Fruit fly (Drosophila melanogaster) whole organism, embryonic: ENCODE measurements around the gene Gbs-70E.

Source experiments
- Atf3 ChIP-seq: fragments of 200-800 bp; sonication (Bioruptor generic); optimal IDR thresholded peaks from 3 replicates; lab custom pipeline; 2016; ENCODE audit warnings: missing biosample characterization, missing genetic modification characterization
- BEAF-32 ChIP-seq: fragments of 200-800 bp; sonication (Bioruptor generic); optimal IDR thresholded peaks from 3 replicates; lab custom pipeline; 2017; ENCODE audit warnings: missing biosample characterization, missing genetic modification characterization, mild to moderate bottlenecking, moderate library complexity, missing genetic modification reagents
- BtbVII ChIP-seq: fragments of 200-800 bp; sonication (Bioruptor generic); optimal IDR thresholded peaks from 3 replicates; lab custom pipeline; 2017; ENCODE audit warnings: missing biosample characterization, mild to moderate bottlenecking, missing genetic modification characterization
- CG10543 ChIP-seq: fragments of 200-800 bp; sonication (Bioruptor generic); optimal IDR thresholded peaks from 3 replicates; lab custom pipeline; 2017; ENCODE audit warnings: missing biosample characterization, mild to moderate bottlenecking, missing genetic modification characterization, moderate library complexity
- CG11695 ChIP-seq: fragments of 200-800 bp; sonication (Bioruptor generic); IDR thresholded peaks from 3 replicates; pipeline ENCODE4 v1.3.6; 2022; ENCODE audit warnings: missing biosample characterization, missing genetic modification characterization
- CG12659 ChIP-seq: fragments of 200-800 bp; sonication (Bioruptor generic); optimal IDR thresholded peaks from 3 replicates; lab custom pipeline; 2017; ENCODE audit warnings: mild to moderate bottlenecking, missing biosample characterization, missing genetic modification reagents, missing genetic modification characterization
- CG13287 ChIP-seq: fragments of 200-800 bp; sonication (Bioruptor generic); IDR thresholded peaks from 2 replicates; pipeline ENCODE4 v1.3.6; 2022; ENCODE audit warnings: missing biosample characterization, missing genetic modification characterization; ENCODE audit not compliant: partially characterized antibody
- CG13775 ChIP-seq: fragments of 200-800 bp; sonication (Bioruptor generic); optimal IDR thresholded peaks from 3 replicates; lab custom pipeline; 2017; ENCODE audit warnings: missing biosample characterization, mild to moderate bottlenecking, missing genetic modification characterization
- CG14667 ChIP-seq: fragments of 200-800 bp; sonication (Bioruptor generic); IDR thresholded peaks from 2 replicates; pipeline ENCODE4 v1.3.6; 2022; ENCODE audit warnings: missing biosample characterization, missing genetic modification characterization
- CG15269 ChIP-seq: fragments of 200-800 bp; sonication (Bioruptor generic); optimal IDR thresholded peaks from 2 replicates; lab custom pipeline; 2018; ENCODE audit warnings: missing biosample characterization, mild to moderate bottlenecking, missing genetic modification characterization, moderate library complexity
- CG16863 ChIP-seq: fragments of 200-800 bp; sonication (Bioruptor generic); optimal IDR thresholded peaks from 3 replicates; lab custom pipeline; 2016; ENCODE audit warnings: missing biosample characterization, missing genetic modification characterization
- CG17385 ChIP-seq: fragments of 200-800 bp; sonication (Bioruptor generic); optimal IDR thresholded peaks from 3 replicates; lab custom pipeline; 2018; ENCODE audit warnings: missing biosample characterization, mild to moderate bottlenecking, missing genetic modification characterization
- CG1792 ChIP-seq: fragments of 200-800 bp; sonication (Bioruptor generic); optimal IDR thresholded peaks from 2 replicates; lab custom pipeline; 2016; ENCODE audit warnings: missing biosample characterization, missing genetic modification characterization
- CG18619 ChIP-seq: fragments of 200-800 bp; sonication (Bioruptor generic); optimal IDR thresholded peaks from 3 replicates; lab custom pipeline; 2017; ENCODE audit warnings: missing biosample characterization, mild to moderate bottlenecking, missing genetic modification characterization
- CG2120 ChIP-seq: fragments of 200-800 bp; sonication (Bioruptor generic); optimal IDR thresholded peaks from 3 replicates; lab custom pipeline; 2016; ENCODE audit warnings: missing biosample characterization, missing genetic modification characterization
- CG34376 ChIP-seq: fragments of 200-800 bp; sonication (Bioruptor generic); optimal IDR thresholded peaks from 2 replicates; lab custom pipeline; 2018; ENCODE audit warnings: missing biosample characterization, mild to moderate bottlenecking, missing genetic modification characterization
- CG3726 ChIP-seq: fragments of 200-800 bp; sonication (Bioruptor generic); IDR thresholded peaks from 3 replicates; pipeline ENCODE4, ENCODE4 v1.3.6; 2022; ENCODE audit warnings: missing biosample characterization, missing genetic modification characterization
- CG6791 ChIP-seq: fragments of 200-800 bp; sonication (Bioruptor generic); IDR thresholded peaks from 3 replicates; pipeline ENCODE4 v1.3.6; 2022; ENCODE audit warnings: missing biosample characterization, missing genetic modification characterization; ENCODE audit not compliant: partially characterized antibody
- CG7963 ChIP-seq: fragments of 200-800 bp; sonication (Bioruptor generic); IDR thresholded peaks from 3 replicates; pipeline ENCODE4 v1.3.6; 2022; ENCODE audit warnings: missing biosample characterization, missing genetic modification characterization; ENCODE audit not compliant: partially characterized antibody
- CG8478 ChIP-seq: fragments of >200 bp; optimal IDR thresholded peaks from 2 replicates; lab custom pipeline; 2018
- CG8765 ChIP-seq: fragments of 200-800 bp; sonication (Bioruptor generic); IDR thresholded peaks from 2 replicates; pipeline ENCODE4 v1.3.6; 2022; ENCODE audit warnings: missing biosample characterization, missing genetic modification characterization
- CG9817 ChIP-seq: fragments of 200-800 bp; sonication (Bioruptor generic); optimal IDR thresholded peaks from 2 replicates; lab custom pipeline; 2018; ENCODE audit warnings: missing biosample characterization, mild to moderate bottlenecking, missing genetic modification characterization, moderate library complexity
- D19B ChIP-seq: fragments of 200-800 bp; sonication (Bioruptor generic); optimal IDR thresholded peaks from 2 replicates; lab custom pipeline; 2017; ENCODE audit warnings: missing biosample characterization, mild to moderate bottlenecking, missing genetic modification characterization
- Deaf1 ChIP-seq: fragments of 200-800 bp; optimal IDR thresholded peaks from 3 replicates; lab custom pipeline; 2019; ENCODE audit warnings: missing biosample characterization, mild to moderate bottlenecking, missing genetic modification characterization, moderate library complexity
- Ets65A ChIP-seq: fragments of 200-800 bp; sonication (Bioruptor generic); peaks from one replicate; lab custom pipeline; 2016; ENCODE audit warnings: missing biosample characterization, missing genetic modification characterization
- Ets97D ChIP-seq: fragments of 200-800 bp; sonication (Bioruptor generic); optimal IDR thresholded peaks from 3 replicates; lab custom pipeline; 2016; ENCODE audit warnings: missing biosample characterization, missing genetic modification characterization
- Fer1 ChIP-seq: fragments of 200-800 bp; sonication (Bioruptor generic); optimal IDR thresholded peaks from 2 replicates; lab custom pipeline; 2017; ENCODE audit warnings: missing biosample characterization, mild to moderate bottlenecking, missing genetic modification characterization
- H15 ChIP-seq: fragments of 200-800 bp; sonication (Bioruptor generic); IDR thresholded peaks from 3 replicates; pipeline ENCODE4 v1.3.6; 2022; ENCODE audit warnings: missing biosample characterization, missing genetic modification characterization
- Med ChIP-seq: fragments of 200-800 bp; sonication (Bioruptor generic); peaks from one replicate; lab custom pipeline; 2016; ENCODE audit warnings: missing biosample characterization, missing genetic modification characterization, mild to moderate bottlenecking, inconsistent platforms, moderate library complexity
- NFAT ChIP-seq: fragments of 200-800 bp; sonication (Bioruptor generic); IDR thresholded peaks from 2 replicates; pipeline ENCODE4 v1.3.6; 2022; ENCODE audit warnings: missing biosample characterization, missing genetic modification characterization
- Opbp ChIP-seq: fragments of 200-800 bp; sonication (Bioruptor generic); IDR thresholded peaks from 3 replicates; pipeline ENCODE4 v1.3.6; 2022; ENCODE audit warnings: missing biosample characterization, missing genetic modification characterization; ENCODE audit not compliant: partially characterized antibody
- PHDP ChIP-seq: fragments of 200-800 bp; sonication (Bioruptor generic); optimal IDR thresholded peaks from 3 replicates; lab custom pipeline; 2018; ENCODE audit warnings: missing biosample characterization, mild to moderate bottlenecking, missing genetic modification characterization, moderate library complexity
- Usf ChIP-seq: fragments of 200-800 bp; sonication (Bioruptor generic); optimal IDR thresholded peaks from 2 replicates; lab custom pipeline; 2017; ENCODE audit warnings: missing genotype, missing biosample characterization, missing genetic modification characterization
- caup ChIP-seq: fragments of 200-800 bp; sonication (Bioruptor generic); optimal IDR thresholded peaks from 3 replicates; lab custom pipeline; 2017; ENCODE audit warnings: missing biosample characterization, mild to moderate bottlenecking, missing genetic modification characterization, moderate library complexity; ENCODE audit not compliant: severe bottlenecking
- ci ChIP-seq: fragments of 200-800 bp; sonication (Bioruptor generic); IDR thresholded peaks from 3 replicates; pipeline ENCODE4 v1.3.6; 2022; ENCODE audit warnings: missing biosample characterization, missing genetic modification characterization
- dm ChIP-seq: fragments of 200-800 bp; sonication (Bioruptor generic); optimal IDR thresholded peaks from 3 replicates; lab custom pipeline; 2016; ENCODE audit warnings: missing biosample characterization, missing genetic modification characterization
- fru ChIP-seq: fragments of >200 bp; optimal IDR thresholded peaks from 2 replicates; lab custom pipeline; 2017
- gem ChIP-seq: fragments of 200-800 bp; sonication (Bioruptor generic); optimal IDR thresholded peaks from 2 replicates; lab custom pipeline; 2019; ENCODE audit warnings: missing biosample characterization, mild to moderate bottlenecking, missing genetic modification characterization, moderate library complexity
- grn ChIP-seq: fragments of 200-800 bp; sonication (Bioruptor generic); optimal IDR thresholded peaks from 3 replicates; lab custom pipeline; 2017; ENCODE audit warnings: missing biosample characterization, missing genetic modification characterization
- gsb ChIP-seq: fragments of 200-800 bp; sonication (Bioruptor generic); IDR thresholded peaks from 2 replicates; pipeline ENCODE4 v1.3.6; 2022; ENCODE audit warnings: missing biosample characterization, missing genetic modification characterization
- gsb-n ChIP-seq: fragments of 200-800 bp; sonication (Bioruptor generic); optimal IDR thresholded peaks from 3 replicates; lab custom pipeline; 2018; ENCODE audit warnings: missing biosample characterization, mild to moderate bottlenecking, missing genetic modification characterization
- hkb ChIP-seq, 2 experiments: fragments of 200-800 bp in 1 of 2; fragments of >200 bp in 1 of 2; sonication (Bioruptor generic) in 1 of 2; IDR thresholded peaks in 1 of 2; optimal IDR thresholded peaks in 1 of 2; 2 replicates each; pipeline versions ENCODE4 v1.3.6 to Lab custom; 2017 to 2022; ENCODE audit warnings: missing biosample characterization in 1 of 2, missing genetic modification characterization in 1 of 2
- klu ChIP-seq: fragments of 200-800 bp; sonication (Bioruptor generic); IDR thresholded peaks from 2 replicates; pipeline ENCODE4 v1.3.6; 2022; ENCODE audit warnings: missing biosample characterization, missing genetic modification characterization
- otp ChIP-seq: fragments of 200-800 bp; sonication (Bioruptor generic); IDR thresholded peaks from 3 replicates; pipeline ENCODE4, ENCODE4 v1.3.6; 2022; ENCODE audit warnings: missing biosample characterization, missing genetic modification characterization
- salm ChIP-seq: fragments of 200-800 bp; sonication (Bioruptor generic); optimal IDR thresholded peaks from 2 replicates; lab custom pipeline; 2018; ENCODE audit warnings: missing biosample characterization, mild to moderate bottlenecking, missing genetic modification characterization
- slp2 ChIP-seq: fragments of 200-800 bp; sonication (Bioruptor generic); optimal IDR thresholded peaks from 2 replicates; lab custom pipeline; 2016; ENCODE audit warnings: missing biosample characterization, missing genetic modification characterization
- sug ChIP-seq: fragments of 200-800 bp; optimal IDR thresholded peaks from 2 replicates; lab custom pipeline; 2019; ENCODE audit warnings: missing biosample characterization, mild to moderate bottlenecking, missing genetic modification characterization, moderate library complexity
- tx ChIP-seq: fragments of 200-800 bp; sonication (Bioruptor generic); optimal IDR thresholded peaks from 2 replicates; lab custom pipeline; 2016; ENCODE audit warnings: missing biosample characterization, missing genetic modification characterization
- vfl ChIP-seq: fragments of 200-800 bp; sonication (Bioruptor generic); optimal IDR thresholded peaks from 2 replicates; lab custom pipeline; 2016; ENCODE audit warnings: missing biosample characterization, missing genetic modification characterization
- yki ChIP-seq: fragments of >200 bp; optimal IDR thresholded peaks from 3 replicates; lab custom pipeline; 2018

The Gbs-70E gene

DNA sequence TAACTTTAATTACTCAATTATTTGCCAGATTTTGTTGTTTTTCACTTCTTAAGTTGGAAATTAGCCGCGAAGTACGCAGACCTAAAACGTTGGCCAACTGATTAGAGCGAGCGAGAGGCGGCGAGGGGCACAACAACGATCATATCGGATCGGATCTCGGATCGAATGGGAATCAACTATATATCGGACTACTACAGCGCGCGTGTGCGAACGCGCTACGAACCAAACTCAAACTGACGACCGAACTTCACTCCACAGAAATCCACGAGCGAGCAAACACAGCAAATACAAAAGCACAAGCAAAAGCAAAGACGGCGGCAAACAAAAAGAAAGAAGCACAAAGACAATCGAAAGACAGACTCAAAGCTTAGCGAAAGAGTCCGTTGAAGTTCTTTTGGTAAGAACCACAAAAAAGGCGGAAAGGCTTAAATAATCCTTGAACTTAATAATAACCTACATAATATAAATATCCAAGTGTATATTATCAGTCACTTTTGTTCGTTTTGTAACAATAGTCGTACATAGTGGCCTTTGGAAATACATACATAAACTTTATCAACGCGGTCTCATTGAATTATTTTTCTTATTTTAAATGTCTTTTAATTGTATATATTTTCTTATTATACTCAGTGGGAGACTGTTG is 14.6 kb downstream of the Gbs-70E start, which contains the start of the genes bbg and CG43246 (continued):
- TF ChIP-seq CG16863 (GFP tag; lab: Kevin White, UChicago) (no peak), Fer1 (GFP tag; lab: Kevin White, UChicago) (peak; percentile 18), vfl (GFP tag; lab: Kevin White, UChicago) (no peak), PHDP (tag; lab: Kevin White, UChicago) (no peak), yki (no peak), CG9817 (no peak), CG7963 (peak; percentile 35; the same call in 1 of the 3 replicates), CG15269 (tag; lab: Kevin White, UChicago) (peak; percentile 37), otp (GFP tag; lab: Robert Waterston, UW) (no peak; the same call in 2 of the 3 replicates), caup (GFP tag; lab: Kevin White, UChicago) (peak; percentile 5), CG14667 (GFP tag; lab: Robert Waterston, UW) (no peak), CG2120 (GFP tag; lab: Kevin White, UChicago) (no peak), NFAT (GFP tag; lab: Robert Waterston, UW) (0 out of 2 replicates have a peak, but pooled peaks have one; percentile 40), gem (tag; lab: Kevin White, UChicago) (no peak), sug (peak; percentile 5), CG12659 (GFP tag; lab: Kevin White, UChicago) (no peak), grn (GFP tag; lab: Kevin White, UChicago) (peak; percentile 96), slp2 (GFP tag; lab: Kevin White, UChicago) (no peak), CG1792 (GFP tag; lab: Kevin White, UChicago) (no peak), CG10543 (peak; percentile 20), Usf (no peak), ci (0 out of 3 replicates have a peak, but pooled peaks have one; percentile 37), D19B (GFP tag; lab: Kevin White, UChicago) (no peak), Atf3 (GFP tag; lab: Kevin White, UChicago) (no peak), BEAF-32 (GFP tag; lab: Kevin White, UChicago) (no peak), CG6791 (GFP tag; lab: Robert Waterston, UW) (peak; percentile 58; the same call in 1 of the 3 replicates), CG8765 (no peak), BtbVII (GFP tag; lab: Kevin White, UChicago) (no peak), CG8478 (lab: Kevin White, UChicago) (no peak), Med (GFP tag; lab: Kevin White, UChicago) (peak; percentile 57), klu (GFP tag; lab: Robert Waterston, UW) (no peak), fru (lab: Kevin White, UChicago) (no peak), CG11695 (GFP tag; lab: Robert Waterston, UW) (no peak), CG3726 (no peak), Opbp (GFP tag; lab: Robert Waterston, UW) (no peak), CG17385 (GFP tag; lab: Kevin White, UChicago) (peak; percentile 2), CG34376 (peak; percentile 7), salm (tag; lab: Kevin White, UChicago) (no peak), CG13775 (GFP tag; lab: Kevin White, UChicago) (no peak), CG13287 (GFP tag; lab: Robert Waterston, UW) (0 out of 2 replicates have a peak, but pooled peaks have one; percentile 16), Ets65A (GFP tag; lab: Kevin White, UChicago) (peak; percentile 59), gsb (GFP tag; lab: Robert Waterston, UW) (no peak), Ets97D (GFP tag; lab: Kevin White, UChicago) (no peak), gsb-n (no peak), H15 (GFP tag; lab: Robert Waterston, UW) (no peak), tx (GFP tag; lab: Kevin White, UChicago) (no peak), hkb (optimal IDR thresholded peaks at IDR 0.05; lab: Kevin White, UChicago) (no peak), hkb (GFP tag; IDR thresholded peaks at IDR 0.05; lab: Robert Waterston, UW) (peak; percentile 37; the same call in 1 of the 2 replicates), CG18619 (GFP tag; lab: Kevin White, UChicago) (no peak), Deaf1 (tag; lab: Kevin White, UChicago) (peak; percentile 91), dm (no peak)
